Worm (Caenorhabditis elegans) whole organism, L4/young adult: ENCODE results near the gene W04E12.4.

ENCODE experiments used
- W03F9.2 ChIP-seq: fragments of 150-350 bp; optimal IDR thresholded peaks from 2 replicates; lab custom pipeline; 2014; ENCODE audit warnings: missing biosample characterization, missing genetic modification characterization
- dao-5 ChIP-seq: sonication (generic microtip); optimal IDR thresholded peaks from 2 replicates; lab custom pipeline; 2016; ENCODE audit warnings: missing genotype, missing genetic modification characterization, moderate library complexity, missing compliant biosample characterization
- him-1 ChIP-seq: sonication (generic microtip); optimal IDR thresholded peaks from 2 replicates; lab custom pipeline; 2016; ENCODE audit warnings: missing genotype, missing genetic modification reagents, missing genetic modification characterization, missing compliant biosample characterization

DNA sequence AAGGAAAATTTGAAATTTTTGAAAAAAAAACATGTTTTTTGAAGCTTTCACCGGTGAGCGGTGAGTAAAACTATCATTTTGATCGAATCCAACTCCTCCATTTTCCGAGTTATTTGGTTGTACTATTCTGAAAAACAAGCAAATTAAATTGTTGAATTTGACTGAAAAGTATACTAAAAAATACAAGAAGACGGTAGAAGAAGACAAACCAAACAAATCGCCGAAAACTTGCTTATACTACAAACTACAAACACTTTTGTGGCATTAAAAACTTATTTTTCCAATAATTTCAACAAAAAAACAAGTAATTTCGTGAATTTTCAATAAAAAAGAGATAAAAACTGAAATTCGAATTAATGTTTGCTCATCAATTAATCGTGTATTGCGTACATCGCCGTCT, 35.2 kb downstream of the W04E12.4 start, which contains the start of gene fbxa-194:
- TF ChIP-seq him-1 (tag; lab: Kevin White, UChicago), result no peak
- no peak for TF ChIP-seq dao-5 (tag; lab: Kevin White, UChicago)
- TF ChIP-seq W03F9.2 (tag; lab: Kevin White, UChicago), result no peak
